Worm (Caenorhabditis elegans): ENCODE results near the gene T05C12.4.

ce11 chrII:8170374-8170773 lies 9.8 kb downstream of the T05C12.4 start, which contains the start of gene T05C12.11:
- TF ChIP-seq elt-4 (tag; optimal IDR thresholded peaks at IDR 0.05) (no peak), zip-5 (tag; optimal IDR thresholded peaks at IDR 0.05) (no peak)

All from whole organism, late embryonic.